Worm (Caenorhabditis elegans) whole organism, L2 larva: ENCODE measurements around the gene vps-54.

Experiments used
- ZK546.5 ChIP-seq: sonication (generic microtip); optimal IDR thresholded peaks from 2 replicates; lab custom pipeline; 2017; ENCODE audit warnings: missing biosample characterization, missing genetic modification characterization
- aly-2 ChIP-seq: fragments of 150-350 bp; optimal IDR thresholded peaks from 2 replicates; lab custom pipeline; 2014; ENCODE audit warnings: missing biosample characterization, missing genetic modification characterization
- ama-1 ChIP-seq: fragments of 150-350 bp; optimal IDR thresholded peaks from 2 replicates; lab custom pipeline; 2018; ENCODE audit warnings: inconsistent platforms
- egl-27 ChIP-seq: sonication (generic microtip); optimal IDR thresholded peaks from 3 replicates; lab custom pipeline; 2017; ENCODE audit warnings: missing biosample characterization, missing genetic modification reagents, missing genetic modification characterization
- elt-3 ChIP-seq: sonication (generic microtip); optimal IDR thresholded peaks from 2 replicates; lab custom pipeline; 2017; ENCODE audit warnings: missing biosample characterization, missing genetic modification characterization
- fos-1 ChIP-seq: fragments of 150-350 bp; optimal IDR thresholded peaks from 2 replicates; lab custom pipeline; 2014; ENCODE audit warnings: missing biosample characterization, missing genetic modification characterization
- lsy-2 ChIP-seq, 2 experiments: fragments of 150-350 bp in 1 of 2; sonication (generic microtip) in 1 of 2; optimal IDR thresholded peaks; 2 replicates each; lab custom pipeline; 2014 to 2017; ENCODE audit warnings: missing biosample characterization in 2 of 2, missing genetic modification characterization in 2 of 2
- nhr-11 ChIP-seq: fragments of 150-350 bp; optimal IDR thresholded peaks from 2 replicates; lab custom pipeline; 2014; ENCODE audit warnings: missing biosample characterization, missing genetic modification characterization
- ztf-4 ChIP-seq: fragments of 150-350 bp; optimal IDR thresholded peaks from 2 replicates; lab custom pipeline; 2014; ENCODE audit warnings: missing biosample characterization, missing genetic modification characterization

- no peak for TF ChIP-seq egl-27 (tag; lab: Kevin White, UChicago)
- TF ChIP-seq nhr-11 (tag; lab: Kevin White, UChicago), result no peak
- no peak for TF ChIP-seq ZK546.5
- TF ChIP-seq elt-3 (tag; lab: Kevin White, UChicago), result no peak
- TF ChIP-seq aly-2 (tag; lab: Kevin White, UChicago), result no peak
- TF ChIP-seq ztf-4 (tag; lab: Kevin White, UChicago), result no peak
- no peak for TF ChIP-seq ama-1 (lab: Kevin White, UChicago)
- no peak for TF ChIP-seq fos-1
- no peak for TF ChIP-seq lsy-2 (tag; optimal IDR thresholded peaks at IDR 0.05; lab: Kevin White, UChicago)
These were observed 39.3 kb upstream of the vps-54 start, which contains the start of gene H09F14.1 for ce11 chrV:10615496-10615895.
